Fruit fly (Drosophila melanogaster): ENCODE data around the gene CG9396.

Gene CG9396

DNA sequence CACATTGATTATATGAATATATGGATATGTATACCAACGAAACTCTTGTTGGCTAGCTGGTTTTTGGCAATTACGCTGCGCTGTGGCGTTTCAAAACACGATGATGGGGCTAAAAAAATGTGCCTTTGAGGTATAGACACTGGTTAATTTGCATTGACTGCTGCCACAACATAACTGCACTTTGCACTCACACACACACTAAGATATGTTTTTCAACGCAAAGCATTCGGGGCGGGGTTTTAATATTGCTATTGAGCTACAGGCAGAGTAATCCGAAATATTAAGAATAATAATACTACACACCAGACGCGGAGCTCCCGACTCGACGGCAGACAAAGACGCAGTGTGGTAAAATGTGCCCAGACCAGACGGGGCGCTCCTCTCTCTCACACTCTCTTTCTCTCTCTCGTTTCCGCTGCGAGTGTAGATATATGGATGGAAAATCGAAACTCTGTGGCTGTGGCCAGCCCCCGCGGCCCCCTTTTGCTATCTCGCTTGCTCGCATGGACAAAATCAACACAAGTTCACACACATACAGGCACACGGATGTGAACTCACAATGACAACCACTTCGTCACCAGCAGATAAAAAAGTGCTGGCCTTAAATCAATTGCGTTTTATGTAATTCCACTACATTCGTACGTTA lies 20.3 kb downstream of the CG9396 start (continued):
- TF ChIP-seq Camta (GFP tag; optimal IDR thresholded peaks at IDR 0.05) (peak; percentile 46), CG31224 (GFP tag; IDR thresholded peaks at IDR 0.05) (no peak), CG6765 (GFP tag; optimal IDR thresholded peaks at IDR 0.05) (peak; percentile 82), Ptx1 (GFP tag; IDR thresholded peaks at IDR 0.05) (no peak), CG10267 (tag; optimal IDR thresholded peaks at IDR 0.05) (no peak), gcm2 (GFP tag; optimal IDR thresholded peaks at IDR 0.05) (no peak), ssp (GFP tag; IDR thresholded peaks at IDR 0.05) (no peak), mld (GFP tag; IDR thresholded peaks at IDR 0.05; ENCODE audit: partially characterized antibody) (no peak), insv (GFP tag; optimal IDR thresholded peaks at IDR 0.05) (peak in 1 of 2 experiments; percentile 12), Gsc (GFP tag; IDR thresholded peaks at IDR 0.05) (no peak), CkIIα-i1 (GFP tag; IDR thresholded peaks at IDR 0.05) (no peak), ranshi (GFP tag; IDR thresholded peaks at IDR 0.05) (no peak), nerfin-2 (GFP tag; IDR thresholded peaks at IDR 0.05; ENCODE audit: partially characterized antibody) (no peak), GATAe (GFP tag; conservative IDR thresholded peaks at IDR 0.05) (no peak), unc-4 (GFP tag; IDR thresholded peaks at IDR 0.05; ENCODE audit: partially characterized antibody) (no peak), Hr78 (GFP tag; optimal IDR thresholded peaks at IDR 0.05) (peak in 1 of 2 experiments; percentile 99), psq (GFP tag; optimal IDR thresholded peaks at IDR 0.05) (no peak), kah (GFP tag; optimal IDR thresholded peaks at IDR 0.05) (peak; percentile 96)

DNA sequence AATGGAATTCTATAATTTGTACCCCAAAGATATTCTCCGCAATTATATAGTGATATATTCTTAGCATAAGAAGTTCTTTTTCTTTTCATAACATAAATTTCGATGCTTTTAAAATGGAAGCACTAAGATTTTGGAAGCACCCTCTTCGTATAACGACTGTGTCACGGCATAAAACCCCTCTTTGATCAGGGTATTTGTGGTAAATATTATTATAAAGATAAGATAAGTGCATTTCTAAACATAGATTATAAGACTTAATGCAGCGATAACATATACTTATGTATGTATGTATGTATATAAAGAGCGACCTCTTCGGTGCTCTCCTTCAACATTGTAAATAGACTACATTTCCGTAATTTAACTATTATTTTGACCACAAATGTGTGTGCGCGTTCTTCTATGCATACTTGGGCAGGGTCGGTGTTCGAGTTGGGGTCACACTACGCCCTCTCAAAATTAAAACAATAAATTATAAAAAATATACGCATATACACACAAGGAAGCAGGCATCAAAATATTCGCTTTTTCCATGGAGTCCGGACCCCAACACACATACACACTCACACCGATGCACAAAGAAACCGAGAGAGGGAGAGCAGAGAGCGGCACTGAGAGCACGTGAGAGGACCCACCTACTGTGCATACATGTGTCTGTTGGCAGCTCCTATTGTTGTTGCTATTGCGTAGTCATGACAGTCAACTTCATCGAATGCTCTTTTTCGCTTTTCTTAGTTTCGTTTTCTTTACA lies 21.0 kb downstream of the CG9396 start:
- peak; percentile 62 for TF ChIP-seq nom (GFP tag; optimal IDR thresholded peaks at IDR 0.05)
- TF ChIP-seq CG11085 (GFP tag; IDR thresholded peaks at IDR 0.05): no peak
- TF ChIP-seq Sox100B (GFP tag; optimal IDR thresholded peaks at IDR 0.05): peak; percentile 13
- TF ChIP-seq cg (GFP tag; optimal IDR thresholded peaks at IDR 0.05): peak; percentile 95
- no peak for TF ChIP-seq bowl (GFP tag; IDR thresholded peaks at IDR 0.05)
- TF ChIP-seq CG2875 (GFP tag; optimal IDR thresholded peaks at IDR 0.05): peak; percentile 12
- peak; percentile 4 for TF ChIP-seq onecut (GFP tag; IDR thresholded peaks at IDR 0.05)
- TF ChIP-seq CG7271 (tag; optimal IDR thresholded peaks at IDR 0.05): no peak
- TF ChIP-seq CG9437 (GFP tag; optimal IDR thresholded peaks at IDR 0.05): peak; percentile 12
- TF ChIP-seq Fer1 (GFP tag; optimal IDR thresholded peaks at IDR 0.05): peak; percentile 26
- no peak for TF ChIP-seq CG2120 (GFP tag; optimal IDR thresholded peaks at IDR 0.05)
- peak; percentile 45 for TF ChIP-seq B-H2 (GFP tag; optimal IDR thresholded peaks at IDR 0.05)
- TF ChIP-seq Tbp (GFP tag; optimal IDR thresholded peaks at IDR 0.05): peak; percentile 44
- peak; percentile 1 for TF ChIP-seq mirr (GFP tag; optimal IDR thresholded peaks at IDR 0.05)
- no peak for TF ChIP-seq CG6689 (GFP tag; IDR thresholded peaks at IDR 0.05)
- peak; percentile 1 for TF ChIP-seq tap (tag; optimal IDR thresholded peaks at IDR 0.05)
- no peak for TF ChIP-seq pros (GFP tag; optimal IDR thresholded peaks at IDR 0.05)
- TF ChIP-seq PHDP (tag; optimal IDR thresholded peaks at IDR 0.05): peak; percentile 1
- peak; percentile 16 for TF ChIP-seq CG2712 (tag; optimal IDR thresholded peaks at IDR 0.05)
- TF ChIP-seq CG14710 (tag; optimal IDR thresholded peaks at IDR 0.05): peak; percentile 14
- TF ChIP-seq fd102C (GFP tag; optimal IDR thresholded peaks at IDR 0.05): no peak
- TF ChIP-seq CG10267 (tag; optimal IDR thresholded peaks at IDR 0.05): no peak
- TF ChIP-seq ash1 (GFP tag; optimal IDR thresholded peaks at IDR 0.05): peak; percentile 37
- TF ChIP-seq CG3838 (GFP tag; optimal IDR thresholded peaks at IDR 0.05): no peak
- TF ChIP-seq bsh (GFP tag; optimal IDR thresholded peaks at IDR 0.05): peak in 1 of 2 experiments; percentile 16
- TF ChIP-seq yki (optimal IDR thresholded peaks at IDR 0.05): peak; percentile 96
- TF ChIP-seq Gsc (GFP tag; IDR thresholded peaks at IDR 0.05): no peak
- peak; percentile 66 for TF ChIP-seq Med (GFP tag)
- TF ChIP-seq Trl (optimal IDR thresholded peaks at IDR 0.05): peak; percentile 99 to 100
- peak; percentile 66 for TF ChIP-seq Trl (GFP tag; optimal IDR thresholded peaks at IDR 0.05)
- peak; percentile 13 for TF ChIP-seq CG2678 (tag; optimal IDR thresholded peaks at IDR 0.05)
- no peak for TF ChIP-seq chinmo (GFP tag; IDR thresholded peaks at IDR 0.05; ENCODE audit: partially characterized antibody)

Measured in whole organism, embryonic.